Fruit fly (Drosophila melanogaster) whole organism, embryonic: Measurements from ENCODE around the gene CG32633.

Experiments
- BEAF-32 ChIP-seq: fragments of 200-800 bp; sonication (Bioruptor generic); optimal IDR thresholded peaks from 3 replicates; lab custom pipeline; 2017; ENCODE audit warnings: missing biosample characterization, missing genetic modification characterization, mild to moderate bottlenecking, moderate library complexity, missing genetic modification reagents
- Bdp1 ChIP-seq: fragments of 200-800 bp; sonication (Bioruptor generic); optimal IDR thresholded peaks from 3 replicates; lab custom pipeline; 2016; ENCODE audit warnings: missing biosample characterization, missing genetic modification characterization
- CG10979 ChIP-seq: fragments of 200-800 bp; sonication (Bioruptor generic); optimal IDR thresholded peaks from 2 replicates; lab custom pipeline; 2018; ENCODE audit warnings: missing biosample characterization, mild to moderate bottlenecking, missing genetic modification characterization, moderate library complexity
- CG11456 ChIP-seq: fragments of 200-800 bp; sonication (Bioruptor generic); IDR thresholded peaks from 3 replicates; pipeline ENCODE4 v1.3.6; 2022; ENCODE audit warnings: missing biosample characterization, missing genetic modification characterization
- CG14860 ChIP-seq: fragments of 200-800 bp; sonication (Bioruptor generic); IDR thresholded peaks from 3 replicates; pipeline ENCODE4 v1.3.6; 2022; ENCODE audit warnings: missing biosample characterization, missing genetic modification characterization; ENCODE audit not compliant: partially characterized antibody
- CG17912 ChIP-seq: fragments of 200-800 bp; sonication (Bioruptor generic); optimal IDR thresholded peaks from 2 replicates; lab custom pipeline; 2018; ENCODE audit warnings: missing biosample characterization, mild to moderate bottlenecking, missing genetic modification characterization
- CG2199 ChIP-seq: fragments of 200-800 bp; sonication (Bioruptor generic); IDR thresholded peaks from 3 replicates; pipeline ENCODE4 v1.3.6; 2022; ENCODE audit warnings: missing biosample characterization, missing genetic modification characterization
- CG31441 ChIP-seq: fragments of 200-800 bp; sonication (Bioruptor generic); IDR thresholded peaks from 2 replicates; pipeline ENCODE4 v1.3.6; 2022; ENCODE audit warnings: missing biosample characterization, missing genetic modification characterization
- CG3281 ChIP-seq: fragments of 200-800 bp; sonication (Bioruptor generic); optimal IDR thresholded peaks from 3 replicates; lab custom pipeline; 2017; ENCODE audit warnings: missing biosample characterization, mild to moderate bottlenecking, missing genetic modification characterization
- CG4854 ChIP-seq: fragments of 200-800 bp; sonication (Bioruptor generic); optimal IDR thresholded peaks from 2 replicates; lab custom pipeline; 2016; ENCODE audit warnings: missing biosample characterization, missing genetic modification characterization, inconsistent platforms
- CG5245 ChIP-seq: fragments of 200-800 bp; sonication (Bioruptor generic); optimal IDR thresholded peaks from 3 replicates; lab custom pipeline; 2016; ENCODE audit warnings: missing biosample characterization, missing genetic modification characterization
- CG5953 ChIP-seq: fragments of 200-800 bp; sonication (Bioruptor generic); IDR thresholded peaks from 2 replicates; pipeline ENCODE4 v1.3.6; 2022; ENCODE audit warnings: missing biosample characterization, missing genetic modification characterization
- CG6765 ChIP-seq: fragments of 200-800 bp; sonication (Bioruptor generic); optimal IDR thresholded peaks from 3 replicates; lab custom pipeline; 2017; ENCODE audit warnings: missing biosample characterization, mild to moderate bottlenecking, missing genetic modification characterization
- CG7745 ChIP-seq: fragments of 200-800 bp; sonication (Bioruptor generic); optimal IDR thresholded peaks from 2 replicates; lab custom pipeline; 2018; ENCODE audit warnings: missing biosample characterization, mild to moderate bottlenecking, missing genetic modification characterization, moderate library complexity
- CG8290 ChIP-seq, 3 experiments: fragments of 200-800 bp; sonication (Bioruptor generic); optimal IDR thresholded peaks; 2 replicates each; lab custom pipeline; 2016 to 2019; ENCODE audit warnings: missing biosample characterization in 3 of 3, missing genetic modification characterization in 3 of 3, mild to moderate bottlenecking in 2 of 3, moderate library complexity in 1 of 3
- CG8944 ChIP-seq: fragments of 200-800 bp; sonication (Bioruptor generic); optimal IDR thresholded peaks from 3 replicates; lab custom pipeline; 2016; ENCODE audit warnings: missing biosample characterization, missing genetic modification characterization
- Deaf1 ChIP-seq: fragments of 200-800 bp; optimal IDR thresholded peaks from 3 replicates; lab custom pipeline; 2019; ENCODE audit warnings: missing biosample characterization, mild to moderate bottlenecking, missing genetic modification characterization, moderate library complexity
- Dip3 ChIP-seq: fragments of 200-800 bp; sonication (Bioruptor generic); optimal IDR thresholded peaks from 3 replicates; lab custom pipeline; 2016; ENCODE audit warnings: missing biosample characterization, missing genetic modification characterization
- Fer1 ChIP-seq: fragments of 200-800 bp; sonication (Bioruptor generic); optimal IDR thresholded peaks from 2 replicates; lab custom pipeline; 2017; ENCODE audit warnings: missing biosample characterization, mild to moderate bottlenecking, missing genetic modification characterization
- Med ChIP-seq: fragments of 200-800 bp; sonication (Bioruptor generic); peaks from one replicate; lab custom pipeline; 2016; ENCODE audit warnings: missing biosample characterization, missing genetic modification characterization, mild to moderate bottlenecking, inconsistent platforms, moderate library complexity
- Meics ChIP-seq: fragments of 200-800 bp; sonication (Bioruptor generic); optimal IDR thresholded peaks from 2 replicates; lab custom pipeline; 2017; ENCODE audit warnings: missing biosample characterization, mild to moderate bottlenecking, missing genetic modification characterization
- Pdp1 ChIP-seq, 2 experiments: fragments of 200-800 bp; sonication (Bioruptor generic); optimal IDR thresholded peaks; 3 replicates each; lab custom pipeline; 2016; ENCODE audit warnings: missing biosample characterization in 2 of 2, missing genetic modification characterization in 2 of 2, mild to moderate bottlenecking in 1 of 2, moderate library complexity in 1 of 2
- Xrp1 ChIP-seq: fragments of 200-800 bp; sonication (Bioruptor generic); IDR thresholded peaks from 2 replicates; pipeline ENCODE4 v1.3.6; 2022; ENCODE audit warnings: missing biosample characterization, missing genetic modification characterization
- amos ChIP-seq: fragments of 200-800 bp; sonication (Bioruptor generic); IDR thresholded peaks from 2 replicates; pipeline ENCODE4 v1.3.6; 2022; ENCODE audit warnings: missing biosample characterization, missing genetic modification characterization; ENCODE audit not compliant: partially characterized antibody
- bcd ChIP-seq: fragments of 200-800 bp; sonication (Bioruptor generic); optimal IDR thresholded peaks from 2 replicates; lab custom pipeline; 2017; ENCODE audit warnings: missing biosample characterization, mild to moderate bottlenecking, missing genetic modification characterization
- bsh ChIP-seq, 2 experiments: fragments of 200-800 bp; sonication (Bioruptor generic); optimal IDR thresholded peaks; 2 replicates each; lab custom pipeline; 2017 to 2018; ENCODE audit warnings: mild to moderate bottlenecking in 2 of 2, missing biosample characterization in 2 of 2, missing genetic modification characterization in 2 of 2, moderate library complexity in 1 of 2
- chif ChIP-seq, 2 experiments: fragments of 200-800 bp; sonication (Bioruptor generic); optimal IDR thresholded peaks; 3 replicates each; lab custom pipeline; 2016; ENCODE audit warnings: missing biosample characterization in 2 of 2, missing genetic modification characterization in 2 of 2
- chinmo ChIP-seq: fragments of 200-800 bp; sonication (Bioruptor generic); IDR thresholded peaks from 4 replicates; pipeline ENCODE4 v1.3.6; 2022; ENCODE audit warnings: missing biosample characterization, missing genetic modification characterization; ENCODE audit not compliant: partially characterized antibody
- dmrt11E ChIP-seq: fragments of 200-800 bp; sonication (Bioruptor generic); optimal IDR thresholded peaks from 3 replicates; lab custom pipeline; 2018; ENCODE audit warnings: missing biosample characterization, mild to moderate bottlenecking, missing genetic modification characterization, moderate library complexity
- emc ChIP-seq: fragments of 200-800 bp; sonication (Bioruptor generic); optimal IDR thresholded peaks from 2 replicates; lab custom pipeline; 2016; ENCODE audit warnings: missing biosample characterization, missing genetic modification characterization
- fd102C ChIP-seq: fragments of 200-800 bp; sonication (Bioruptor generic); optimal IDR thresholded peaks from 2 replicates; lab custom pipeline; 2018; ENCODE audit warnings: missing biosample characterization, mild to moderate bottlenecking, missing genetic modification characterization, moderate library complexity
- gce ChIP-seq: fragments of 200-800 bp; sonication (Bioruptor generic); IDR thresholded peaks from 3 replicates; pipeline ENCODE4 v1.3.6; 2022; ENCODE audit warnings: missing biosample characterization, missing genetic modification characterization
- gro ChIP-seq: fragments of 200-800 bp; sonication (Bioruptor generic); optimal IDR thresholded peaks from 2 replicates; lab custom pipeline; 2016; ENCODE audit warnings: missing biosample characterization, missing genetic modification characterization
- gsb ChIP-seq: fragments of 200-800 bp; sonication (Bioruptor generic); IDR thresholded peaks from 2 replicates; pipeline ENCODE4 v1.3.6; 2022; ENCODE audit warnings: missing biosample characterization, missing genetic modification characterization
- h ChIP-seq: fragments of >200 bp; optimal IDR thresholded peaks from 2 replicates; lab custom pipeline; 2017
- inv ChIP-seq: fragments of 200-800 bp; sonication (Bioruptor generic); IDR thresholded peaks from 2 replicates; pipeline ENCODE4 v1.3.6; 2022; ENCODE audit warnings: missing biosample characterization, missing genetic modification characterization; ENCODE audit not compliant: partially characterized antibody
- mld ChIP-seq: fragments of 200-800 bp; sonication (Bioruptor generic); IDR thresholded peaks from 3 replicates; pipeline ENCODE4 v1.3.6; 2022; ENCODE audit warnings: missing biosample characterization, missing genetic modification characterization; ENCODE audit not compliant: partially characterized antibody
- nerfin-2 ChIP-seq: fragments of 200-800 bp; sonication (Bioruptor generic); IDR thresholded peaks from 2 replicates; pipeline ENCODE4 v1.3.6; 2022; ENCODE audit warnings: missing biosample characterization, missing genetic modification characterization; ENCODE audit not compliant: partially characterized antibody
- nmo ChIP-seq: fragments of 200-800 bp; sonication (Bioruptor generic); optimal IDR thresholded peaks from 2 replicates; lab custom pipeline; 2018; ENCODE audit warnings: missing biosample characterization, mild to moderate bottlenecking, missing genetic modification characterization, moderate library complexity
- p53 ChIP-seq: fragments of 200-800 bp; sonication (Bioruptor generic); optimal IDR thresholded peaks from 2 replicates; lab custom pipeline; 2016; ENCODE audit warnings: missing biosample characterization, missing genetic modification characterization
- psq ChIP-seq: fragments of 200-800 bp; sonication (Bioruptor generic); optimal IDR thresholded peaks from 2 replicates; lab custom pipeline; 2017; ENCODE audit warnings: missing biosample characterization, missing genetic modification characterization
- pzg ChIP-seq: fragments of 200-800 bp; sonication (Bioruptor generic); optimal IDR thresholded peaks from 3 replicates; lab custom pipeline; 2018; ENCODE audit warnings: missing biosample characterization, mild to moderate bottlenecking, missing genetic modification characterization, moderate library complexity
- sc ChIP-seq, 3 experiments: fragments of >200 bp in 2 of 3; fragments of 200-800 bp in 1 of 3; sonication (Bioruptor generic) in 1 of 3; optimal IDR thresholded peaks; 2 replicates in 2 of 3; 3 replicates in 1 of 3; lab custom pipeline; 2017; ENCODE audit warnings: mild to moderate bottlenecking in 1 of 3, missing biosample characterization in 1 of 3, missing genetic modification characterization in 1 of 3, missing genetic modification reagents in 1 of 3
- sna ChIP-seq: fragments of 200-800 bp; sonication (Bioruptor generic); IDR thresholded peaks from 2 replicates; pipeline ENCODE4 v1.3.6; 2022; ENCODE audit warnings: missing biosample characterization, missing genetic modification characterization; ENCODE audit not compliant: partially characterized antibody
- vnd ChIP-seq: fragments of 200-800 bp; sonication (Bioruptor generic); IDR thresholded peaks from 3 replicates; pipeline ENCODE4 v1.3.6; 2022; ENCODE audit warnings: missing biosample characterization, missing genetic modification characterization; ENCODE audit not compliant: partially characterized antibody
- zfh1 ChIP-seq: fragments of 200-800 bp; sonication (Bioruptor generic); IDR thresholded peaks from 3 replicates; pipeline ENCODE4 v1.3.6; 2022; ENCODE audit warnings: missing biosample characterization, missing genetic modification characterization

Gene CG32633

DNA sequence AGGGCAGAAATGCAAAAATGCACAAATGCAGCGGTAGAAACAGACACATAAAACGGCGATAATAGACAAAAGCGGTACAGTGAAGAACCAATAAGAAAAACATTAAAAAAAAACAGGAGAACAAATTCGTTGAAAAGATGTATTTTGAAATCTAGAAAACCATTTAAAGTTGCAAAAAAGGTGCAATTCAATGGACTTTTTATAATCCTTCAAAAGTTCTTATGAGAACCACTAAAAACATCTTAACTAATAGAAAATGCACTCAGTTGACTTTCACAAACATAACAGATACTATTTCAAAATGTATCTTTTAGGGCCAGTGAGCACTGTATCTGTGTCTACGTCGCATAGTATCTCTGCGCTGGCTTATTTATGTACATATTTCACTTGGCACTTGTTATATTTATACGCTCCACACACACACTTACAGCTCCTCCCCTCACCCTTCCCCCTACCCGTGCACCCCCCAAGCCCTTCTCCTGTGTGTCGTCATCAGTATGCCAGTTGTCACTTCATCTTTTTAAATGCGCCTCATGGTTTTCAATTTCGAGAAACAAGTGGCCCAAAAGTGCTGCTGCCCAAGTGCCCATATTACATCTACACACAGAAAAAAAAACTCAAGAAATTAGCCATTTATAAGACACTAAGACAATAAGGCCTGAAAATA is 4.2 kb downstream of the CG32633 start (continued):
- TF ChIP-seq bsh (GFP tag; optimal IDR thresholded peaks at IDR 0.05; lab: Kevin White, UChicago) (peak in 1 of 2 experiments; percentile 10), CG10979 (tag; lab: Kevin White, UChicago) (no peak), nmo (GFP tag; lab: Kevin White, UChicago) (peak; percentile 11), sc (optimal IDR thresholded peaks at IDR 0.05; lab: Kevin White, UChicago) (no peak), sc (GFP tag; optimal IDR thresholded peaks at IDR 0.05; lab: Kevin White, UChicago) (no peak), Dip3 (GFP tag; lab: Kevin White, UChicago) (no peak), mld (GFP tag; lab: Robert Waterston, UW) (no peak), CG2199 (GFP tag; lab: Robert Waterston, UW) (no peak), CG17912 (GFP tag; lab: Kevin White, UChicago) (no peak), dmrt11E (no peak), gro (GFP tag; lab: Kevin White, UChicago) (no peak), chinmo (GFP tag; lab: Robert Waterston, UW) (0 out of 4 replicates have a peak, but pooled peaks have one; percentile 7), BEAF-32 (GFP tag; lab: Kevin White, UChicago) (no peak), p53 (GFP tag; lab: Kevin White, UChicago) (no peak)
- TF ChIP-seq, all 482 proteins: peak for 14

DNA sequence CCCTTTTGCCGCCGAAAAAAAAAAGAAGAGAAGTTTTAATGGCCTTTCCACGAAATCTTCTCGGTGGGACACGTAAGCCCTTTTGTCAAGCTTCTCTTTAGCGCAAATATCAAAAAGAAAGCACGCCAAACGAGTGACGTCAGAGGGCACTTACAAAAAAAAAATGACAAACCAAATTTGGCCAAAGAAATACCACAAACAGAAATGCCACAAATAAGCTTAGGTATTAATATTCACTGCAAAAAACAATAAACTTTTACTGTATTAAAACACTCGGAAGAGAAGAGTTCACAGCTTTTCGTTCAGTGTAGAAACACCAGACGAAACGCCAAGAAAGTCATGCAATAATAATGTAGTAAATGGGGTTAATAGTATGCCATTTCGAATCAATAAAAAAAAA is 6.7 kb downstream of the CG32633 start:
- TF ChIP-seq CG4854 (GFP tag; lab: Kevin White, UChicago) (no peak), Deaf1 (tag; lab: Kevin White, UChicago) (no peak), pzg (GFP tag; lab: Kevin White, UChicago) (no peak), psq (GFP tag; lab: Kevin White, UChicago) (no peak), Med (GFP tag; lab: Kevin White, UChicago) (peak; percentile 82), CG31441 (no peak), amos (GFP tag; lab: Robert Waterston, UW) (no peak), CG5953 (GFP tag; lab: Robert Waterston, UW) (no peak), CG8290 (GFP tag; optimal IDR thresholded peaks at IDR 0.05; lab: Kevin White, UChicago) (no peak), CG8290 (tag; optimal IDR thresholded peaks at IDR 0.05; lab: Kevin White, UChicago) (no peak), CG11456 (GFP tag; lab: Robert Waterston, UW) (peak; percentile 35; the same call in 1 of the 3 replicates), emc (no peak), CG3281 (GFP tag; lab: Kevin White, UChicago) (no peak), nerfin-2 (GFP tag; lab: Robert Waterston, UW) (no peak), gsb (no peak), bcd (GFP tag; lab: Kevin White, UChicago) (no peak), fd102C (no peak), gce (GFP tag; lab: Robert Waterston, UW) (no peak), sna (GFP tag; lab: Robert Waterston, UW) (no peak), Bdp1 (no peak), CG7745 (no peak), Xrp1 (GFP tag; lab: Robert Waterston, UW) (peak; percentile 46; the same call in 1 of the 2 replicates), vnd (no peak), CG6765 (no peak), inv (GFP tag; lab: Robert Waterston, UW) (no peak), CG14860 (no peak), chif (GFP tag; optimal IDR thresholded peaks at IDR 0.05; lab: Kevin White, UChicago) (no peak), CG5245 (no peak), Pdp1 (GFP tag; optimal IDR thresholded peaks at IDR 0.05; lab: Kevin White, UChicago) (peak in 1 of 2 experiments; percentile 10), zfh1 (GFP tag; lab: Robert Waterston, UW) (peak; percentile 50; the same call in 1 of the 3 replicates), Fer1 (GFP tag; lab: Kevin White, UChicago) (no peak), bsh (GFP tag; optimal IDR thresholded peaks at IDR 0.05; lab: Kevin White, UChicago) (peak in 1 of 2 experiments; percentile 27), CG8944 (GFP tag; lab: Kevin White, UChicago) (no peak), h (lab: Kevin White, UChicago) (no peak), Meics (peak; percentile 10)
